Worm (Caenorhabditis elegans) whole organism, L4/young adult: ENCODE measurements around the gene F27E5.3.

ENCODE experiments used
- W03F9.2 ChIP-seq: fragments of 150-350 bp; optimal IDR thresholded peaks from 2 replicates; lab custom pipeline; 2014; ENCODE audit warnings: missing biosample characterization, missing genetic modification characterization
- dao-5 ChIP-seq: sonication (generic microtip); optimal IDR thresholded peaks from 2 replicates; lab custom pipeline; 2016; ENCODE audit warnings: missing genotype, missing genetic modification characterization, moderate library complexity, missing compliant biosample characterization
- him-1 ChIP-seq: sonication (generic microtip); optimal IDR thresholded peaks from 2 replicates; lab custom pipeline; 2016; ENCODE audit warnings: missing genotype, missing genetic modification reagents, missing genetic modification characterization, missing compliant biosample characterization

The F27E5.3 gene

ce11 chrII:10147502-10147901 lies 3.5 kb upstream of the F27E5.3 start:
- no peak for TF ChIP-seq him-1 (tag; lab: Kevin White, UChicago)
- TF ChIP-seq W03F9.2 (tag; lab: Kevin White, UChicago), result no peak
- TF ChIP-seq dao-5 (tag; lab: Kevin White, UChicago), result no peak

ce11 chrII:10146488-10146887 lies 2.5 kb upstream of the F27E5.3 start, which contains the start of gene pax-3:
TSS of gene pax-3 (plus strand) at chrII:10146570.
- TF ChIP-seq W03F9.2 (tag; lab: Kevin White, UChicago), result no peak
- no peak for TF ChIP-seq dao-5 (tag; lab: Kevin White, UChicago)
- no peak for TF ChIP-seq him-1 (tag; lab: Kevin White, UChicago)

ce11 chrII:10139177-10139640 lies 4.8 kb downstream of the F27E5.3 start, which contains the start of gene asah-2:
TSS of gene asah-2 (plus strand) at chrII:10139590.
- TF ChIP-seq him-1 (tag; lab: Kevin White, UChicago) (no peak), W03F9.2 (tag; lab: Kevin White, UChicago) (no peak), dao-5 (tag; lab: Kevin White, UChicago) (no peak)

- no peak for TF ChIP-seq W03F9.2 (tag; lab: Kevin White, UChicago)
- TF ChIP-seq him-1 (tag; lab: Kevin White, UChicago), result no peak
- no peak for TF ChIP-seq dao-5 (tag; lab: Kevin White, UChicago)
Observed at ce11 chrII:10137358-10137757, 6.6 kb downstream of the F27E5.3 start, which contains the start of gene phg-1. TSS of gene phg-1 (plus strand) at chrII:10137658.

- TF ChIP-seq W03F9.2 (tag; lab: Kevin White, UChicago), result no peak
Observed at ce11 chrII:10136771-10137170, 7.2 kb downstream of the F27E5.3 start.

- TF ChIP-seq him-1 (tag; lab: Kevin White, UChicago) (no peak), dao-5 (tag; lab: Kevin White, UChicago) (no peak), W03F9.2 (tag; lab: Kevin White, UChicago) (no peak)
Observed at ce11 chrII:10134285-10134995, 9.6 kb downstream of the F27E5.3 start, which contains the start of gene F27E5.9. TSS of gene F27E5.9 (plus strand) at chrII:10134945.

ce11 chrII:10132818-10133217 lies 11.2 kb downstream of the F27E5.3 start:
- TF ChIP-seq W03F9.2 (tag; lab: Kevin White, UChicago) (no peak), him-1 (tag; lab: Kevin White, UChicago) (no peak), dao-5 (tag; lab: Kevin White, UChicago) (no peak)

ce11 chrII:10131760-10132159 lies 12.2 kb downstream of the F27E5.3 start, which contains the start of gene F27E5.5:
TSS of gene F27E5.5 (minus strand) at chrII:10131860.
- TF ChIP-seq him-1 (tag; lab: Kevin White, UChicago) (no peak), W03F9.2 (tag; lab: Kevin White, UChicago) (no peak)

ce11 chrII:10127389-10127788 lies 16.6 kb downstream of the F27E5.3 start, which contains the start of gene F27E5.8:
TSS of gene F27E5.8 (minus strand) at chrII:10127489.
- TF ChIP-seq dao-5 (tag; lab: Kevin White, UChicago), result no peak
- TF ChIP-seq him-1 (tag; lab: Kevin White, UChicago), result no peak
- no peak for TF ChIP-seq W03F9.2 (tag; lab: Kevin White, UChicago)

- no peak for TF ChIP-seq W03F9.2 (tag; lab: Kevin White, UChicago)
- no peak for TF ChIP-seq him-1 (tag; lab: Kevin White, UChicago)
- TF ChIP-seq dao-5 (tag; lab: Kevin White, UChicago), result no peak
Observed at ce11 chrII:10122465-10122864, 21.5 kb downstream of the F27E5.3 start, which contains the start of gene F27E5.7. TSS of gene F27E5.7 (plus strand) at chrII:10122765.

ce11 chrII:10121725-10122124 lies 22.3 kb downstream of the F27E5.3 start, which contains the start of gene lov-1:
TSS of gene lov-1 (minus strand) at chrII:10121825.
- no peak for TF ChIP-seq him-1 (tag; lab: Kevin White, UChicago)
- no peak for TF ChIP-seq dao-5 (tag; lab: Kevin White, UChicago)
- no peak for TF ChIP-seq W03F9.2 (tag; lab: Kevin White, UChicago)

- TF ChIP-seq dao-5 (tag; lab: Kevin White, UChicago), result no peak
- TF ChIP-seq him-1 (tag; lab: Kevin White, UChicago), result no peak
- TF ChIP-seq W03F9.2 (tag; lab: Kevin White, UChicago), result no peak
Observed at ce11 chrII:10116690-10117089, 27.3 kb downstream of the F27E5.3 start.

- TF ChIP-seq dao-5 (tag; lab: Kevin White, UChicago) (no peak), W03F9.2 (tag; lab: Kevin White, UChicago) (no peak), him-1 (tag; lab: Kevin White, UChicago) (no peak)
Observed at ce11 chrII:10108377-10108776, 35.6 kb downstream of the F27E5.3 start, which contains the start of the genes ZK945.7 and ZK945.8. TSS of gene ZK945.7 (minus strand) at chrII:10108477. TSS of gene ZK945.8 (plus strand) at chrII:10108651.
